Fruit fly (Drosophila melanogaster) whole organism, embryonic: ENCODE measurements around the gene CG2120.

Experiments
- CG3407 ChIP-seq: fragments of 200-800 bp; sonication (Bioruptor generic); optimal IDR thresholded peaks from 2 replicates; lab custom pipeline; 2018; ENCODE audit warnings: missing biosample characterization, mild to moderate bottlenecking, missing genetic modification characterization
- Gsc ChIP-seq: fragments of 200-800 bp; sonication (Bioruptor generic); IDR thresholded peaks from 2 replicates; pipeline ENCODE4 v1.3.6; 2022; ENCODE audit warnings: missing biosample characterization, missing genetic modification characterization
- NFAT ChIP-seq: fragments of 200-800 bp; sonication (Bioruptor generic); IDR thresholded peaks from 2 replicates; pipeline ENCODE4 v1.3.6; 2022; ENCODE audit warnings: missing biosample characterization, missing genetic modification characterization
- Nf-YC ChIP-seq: fragments of 200-800 bp; optimal IDR thresholded peaks from 3 replicates; lab custom pipeline; 2019; ENCODE audit warnings: missing biosample characterization, mild to moderate bottlenecking, missing genetic modification characterization, moderate library complexity
- disco-r ChIP-seq: fragments of 200-800 bp; sonication (Bioruptor generic); optimal IDR thresholded peaks from 2 replicates; lab custom pipeline; 2016; ENCODE audit warnings: missing biosample characterization, missing genetic modification characterization
- jing ChIP-seq: fragments of 200-800 bp; sonication (Bioruptor generic); optimal IDR thresholded peaks from 2 replicates; lab custom pipeline; 2018; ENCODE audit warnings: missing biosample characterization, mild to moderate bottlenecking, missing genetic modification characterization
- tin ChIP-seq: fragments of 200-800 bp; sonication (Bioruptor generic); optimal IDR thresholded peaks from 3 replicates; lab custom pipeline; 2016; ENCODE audit warnings: missing biosample characterization, missing genetic modification characterization

DNA sequence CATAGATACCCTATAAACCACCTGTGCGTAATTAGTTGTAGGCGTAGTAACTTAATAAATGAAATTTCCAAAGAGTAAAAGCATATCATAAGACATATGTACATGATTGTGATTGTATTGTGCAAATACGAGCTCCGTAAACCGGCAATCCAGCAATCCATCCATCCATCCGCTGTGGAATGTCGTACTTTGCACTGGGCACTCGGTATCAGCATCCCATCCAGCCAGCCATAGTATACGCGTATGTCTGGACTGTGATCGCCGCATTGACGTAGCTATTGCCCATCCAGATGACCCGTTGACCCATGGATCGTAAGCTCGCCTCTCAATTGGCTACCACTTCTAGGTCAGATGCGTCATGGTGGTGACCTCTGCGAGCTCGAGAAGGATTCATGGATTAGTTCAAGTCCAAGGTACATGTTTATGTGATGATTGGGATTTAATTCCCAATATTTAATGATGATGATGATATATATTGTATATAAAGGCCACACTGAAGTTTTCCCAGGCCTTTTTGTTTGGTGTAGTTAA lies 23.4 kb downstream of the CG2120 start:
- TF ChIP-seq NFAT (GFP tag; lab: Robert Waterston, UW) (no peak), CG3407 (no peak), Gsc (GFP tag; lab: Robert Waterston, UW) (no peak), Nf-YC (tag; lab: Kevin White, UChicago) (no peak), jing (GFP tag; lab: Kevin White, UChicago) (no peak), tin (GFP tag; lab: Kevin White, UChicago) (no peak), disco-r (no peak)
